Worm (Caenorhabditis elegans) whole organism, early embryonic: ENCODE data around the gene R02F2.7.

Experiments used
- B0310.2 ChIP-seq: sonication (generic microtip); optimal IDR thresholded peaks from 2 replicates; lab custom pipeline; 2016; ENCODE audit warnings: mild to moderate bottlenecking, missing genetic modification characterization, missing compliant biosample characterization
- F13C5.2 ChIP-seq: sonication (generic microtip); optimal IDR thresholded peaks from 2 replicates; lab custom pipeline; 2017; ENCODE audit warnings: mild to moderate bottlenecking, missing genetic modification characterization, inconsistent platforms, missing compliant biosample characterization
- aly-1 ChIP-seq: sonication (generic microtip); optimal IDR thresholded peaks from 2 replicates; lab custom pipeline; 2016; ENCODE audit warnings: missing genetic modification characterization, missing compliant biosample characterization
- ama-1 ChIP-seq: fragments of 150-350 bp; optimal IDR thresholded peaks from 2 replicates; lab custom pipeline; 2014
- ceh-13 ChIP-seq: fragments of 200-800 bp; sonication (Bioruptor generic); optimal IDR thresholded peaks from 2 replicates; lab custom pipeline; 2018; ENCODE audit warnings: mild to moderate bottlenecking, missing genetic modification characterization, missing compliant biosample characterization
- ceh-36 ChIP-seq: sonication (generic microtip); optimal IDR thresholded peaks from 2 replicates; lab custom pipeline; 2016; ENCODE audit warnings: missing genetic modification characterization, inconsistent platforms, missing compliant biosample characterization
- ets-7 ChIP-seq: sonication (generic microtip); optimal IDR thresholded peaks from 2 replicates; lab custom pipeline; 2016; ENCODE audit warnings: missing genotype, missing genetic modification characterization, missing compliant biosample characterization
- flt-1 ChIP-seq: fragments of 200-800 bp; sonication (Bioruptor generic); IDR thresholded peaks from 2 replicates; pipeline ENCODE4 v1.3.6; 2022; ENCODE audit warnings: missing genetic modification characterization, missing compliant biosample characterization
- hnd-1 ChIP-seq: sonication (generic microtip); optimal IDR thresholded peaks from 2 replicates; lab custom pipeline; 2016; ENCODE audit warnings: missing genetic modification characterization, missing compliant biosample characterization
- pes-1 ChIP-seq: fragments of 200-800 bp; sonication (Bioruptor generic); IDR thresholded peaks from 2 replicates; pipeline ENCODE4 v1.3.6; 2022; ENCODE audit warnings: missing genetic modification reagents, missing genetic modification characterization, missing compliant biosample characterization
- scrt-1 ChIP-seq: fragments of 200-800 bp; sonication (Bioruptor generic); IDR thresholded peaks from 2 replicates; pipeline ENCODE4 v1.3.6; 2022; ENCODE audit warnings: missing genetic modification characterization, missing compliant biosample characterization
- tbx-11 ChIP-seq: fragments of 200-800 bp; sonication (Bioruptor generic); IDR thresholded peaks from 2 replicates; pipeline ENCODE4 v1.3.6; 2022; ENCODE audit warnings: missing genetic modification characterization, missing compliant biosample characterization
- tra-4 ChIP-seq: sonication (generic microtip); optimal IDR thresholded peaks from 2 replicates; lab custom pipeline; 2017; ENCODE audit warnings: missing genetic modification characterization, missing compliant biosample characterization

ce11 chrIII:5499942-5500341, 16.4 kb upstream of the R02F2.7 start:
- TF ChIP-seq aly-1 (tag; lab: Kevin White, UChicago), result no peak
- TF ChIP-seq tbx-11 (GFP tag; lab: Robert Waterston, UW), result no peak
- no peak for TF ChIP-seq pes-1 (GFP tag; lab: Robert Waterston, UW)
- TF ChIP-seq ama-1 (lab: Kevin White, UChicago), result no peak
- TF ChIP-seq flt-1 (GFP tag; lab: Robert Waterston, UW), result no peak
- no peak for TF ChIP-seq hnd-1 (tag; lab: Kevin White, UChicago)
- no peak for TF ChIP-seq B0310.2
- no peak for TF ChIP-seq scrt-1
- TF ChIP-seq ets-7, result no peak
- TF ChIP-seq tra-4 (tag; lab: Kevin White, UChicago), result no peak
- no peak for TF ChIP-seq F13C5.2 (tag; lab: Kevin White, UChicago)
- TF ChIP-seq ceh-13 (GFP tag; lab: Kevin White, UChicago), result no peak
- TF ChIP-seq ceh-36, result no peak
